Fruit fly (Drosophila melanogaster): ENCODE results near the gene Top1.

- no peak for TF ChIP-seq CG8478 (optimal IDR thresholded peaks at IDR 0.05)
- TF ChIP-seq CTCF (optimal IDR thresholded peaks at IDR 0.05): no peak
These were observed 15.7 kb downstream of the Top1 start for dm6 chrX:15334999-15335398.

Measured in S2 (cell line).